Worm (Caenorhabditis elegans): ENCODE results near the gene H12D21.5.

ce11 chrV:14943774-14944173 is 50.0 kb downstream of the H12D21.5 start:
- no peak for TF ChIP-seq flt-1 (GFP tag; IDR thresholded peaks at IDR 0.05)
- TF ChIP-seq ets-7 (tag; optimal IDR thresholded peaks at IDR 0.05), result no peak
- TF ChIP-seq tbx-37 (GFP tag; conservative IDR thresholded peaks at IDR 0.05), result no peak
- TF ChIP-seq tbx-11 (GFP tag; IDR thresholded peaks at IDR 0.05), result no peak
- TF ChIP-seq ama-1 (optimal IDR thresholded peaks at IDR 0.05), result no peak
- TF ChIP-seq tra-4 (tag; optimal IDR thresholded peaks at IDR 0.05), result no peak
- no peak for TF ChIP-seq scrt-1 (GFP tag; IDR thresholded peaks at IDR 0.05)
- TF ChIP-seq B0310.2 (tag; optimal IDR thresholded peaks at IDR 0.05), result no peak
- TF ChIP-seq aly-1 (tag; optimal IDR thresholded peaks at IDR 0.05), result no peak
